Worm (Caenorhabditis elegans): ENCODE data around the gene ulp-3.

The ulp-3 gene

DNA sequence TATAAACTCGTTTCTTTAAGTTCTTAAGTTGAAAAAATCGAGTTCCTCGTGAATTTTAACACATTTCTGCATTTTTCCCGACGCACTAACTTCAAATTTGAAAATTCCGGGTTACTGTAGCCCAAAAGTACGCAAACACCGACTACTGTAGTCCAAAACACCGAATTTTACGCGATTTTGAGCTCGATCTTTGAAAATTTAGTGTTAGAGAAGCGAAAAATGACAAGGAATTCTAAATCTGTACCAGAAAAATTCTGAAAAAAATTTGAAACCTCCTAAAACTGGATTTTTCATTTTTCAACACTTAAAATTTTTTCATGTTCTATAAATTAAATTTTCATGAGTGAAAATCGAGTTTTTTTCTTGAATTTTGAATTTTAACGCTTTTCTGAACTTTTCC lies 18.2 kb upstream of the ulp-3 start:
- TF ChIP-seq hmg-20 (GFP tag; IDR thresholded peaks at IDR 0.05): no peak
- no peak for TF ChIP-seq nhr-80 (tag; optimal IDR thresholded peaks at IDR 0.05)
- TF ChIP-seq hsf-1 (GFP tag; IDR thresholded peaks at IDR 0.05): no peak

DNA sequence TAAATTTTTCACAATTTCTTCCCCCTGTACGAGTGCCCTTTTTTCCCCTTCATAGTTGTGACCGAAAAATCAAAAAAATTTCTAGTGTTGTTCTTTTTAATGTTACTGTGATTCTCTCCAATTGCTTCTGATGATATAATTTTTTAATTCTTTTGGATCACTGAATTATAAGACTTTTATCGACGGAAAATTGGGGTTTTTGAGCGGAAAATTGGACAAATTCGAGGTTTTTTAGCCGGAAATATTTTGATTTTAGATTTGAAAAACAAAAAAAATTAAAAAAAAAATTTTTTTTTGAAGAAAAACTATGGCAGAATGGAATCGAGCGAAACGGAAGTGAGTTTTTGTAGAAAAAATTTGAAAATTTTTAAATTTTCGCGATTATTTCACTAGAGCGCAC lies 15.5 kb upstream of the ulp-3 start, which contains the start of gene tsen-54:
TSS of gene tsen-54 (plus strand) at position 301 of the 400 bp plus-strand sequence.
- TF ChIP-seq D2030.7 (GFP tag; IDR thresholded peaks at IDR 0.05) (no peak), snpc-4 (GFP tag; optimal IDR thresholded peaks at IDR 0.05) (no peak), snpc-4 (tag; optimal IDR thresholded peaks at IDR 0.05) (no peak), atf-7 (tag; optimal IDR thresholded peaks at IDR 0.05) (no peak), F37B4.10 (GFP tag; IDR thresholded peaks at IDR 0.05) (no peak), dox-1 (GFP tag; IDR thresholded peaks at IDR 0.05) (no peak), chd-7 (tag; optimal IDR thresholded peaks at IDR 0.05) (no peak), F52B5.7 (tag; optimal IDR thresholded peaks at IDR 0.05) (no peak), nhr-179 (tag; optimal IDR thresholded peaks at IDR 0.05) (no peak), B0035.1 (tag; optimal IDR thresholded peaks at IDR 0.05) (no peak), F22D6.2 (tag; optimal IDR thresholded peaks at IDR 0.05) (no peak)

DNA sequence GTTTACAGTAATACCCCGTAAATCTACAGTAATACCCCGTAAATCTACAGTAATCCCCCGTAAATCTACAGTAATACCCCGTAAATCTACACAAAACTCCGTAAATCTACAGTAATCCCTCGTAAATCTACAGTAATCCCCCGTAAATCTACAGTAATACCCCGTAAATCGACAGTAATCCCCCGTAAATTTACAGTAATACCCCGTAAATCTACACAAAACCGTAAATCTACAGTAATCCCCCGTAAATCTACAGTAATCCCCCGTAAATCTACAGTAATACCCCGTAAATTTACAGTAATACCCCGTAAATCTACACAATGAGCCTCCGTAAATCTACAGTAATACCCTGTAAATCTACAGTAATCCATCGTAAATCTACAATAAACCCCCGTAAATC lies 13.6 kb upstream of the ulp-3 start:
- TF ChIP-seq ztf-6 (GFP tag; IDR thresholded peaks at IDR 0.05): 0 out of 2 replicates have a peak, but pooled peaks have one; percentile 6

DNA sequence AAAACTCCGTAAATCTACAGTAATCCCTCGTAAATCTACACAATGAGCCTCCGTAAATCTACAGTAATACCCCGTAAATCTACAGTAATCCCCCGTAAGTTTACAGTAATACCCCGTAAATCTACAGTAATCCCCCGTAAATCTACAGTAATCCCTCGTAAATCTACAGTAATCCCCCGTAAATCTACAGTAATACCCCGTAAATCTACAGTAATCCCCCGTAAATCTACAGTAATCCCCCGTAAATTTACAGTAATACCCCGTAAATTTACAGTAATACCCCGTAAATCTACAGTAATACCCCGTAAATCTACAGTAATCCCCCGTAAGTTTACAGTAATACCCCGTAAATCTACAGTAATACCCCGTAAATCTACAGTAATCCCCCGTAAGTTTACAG lies 12.8 kb upstream of the ulp-3 start:
- TF ChIP-seq ceh-91 (GFP tag; IDR thresholded peaks at IDR 0.05) (peak; percentile 22; the same call in 1 of the 2 replicates), let-526 (GFP tag; IDR thresholded peaks at IDR 0.05) (peak; percentile 16; the same call in 1 of the 2 replicates)

DNA sequence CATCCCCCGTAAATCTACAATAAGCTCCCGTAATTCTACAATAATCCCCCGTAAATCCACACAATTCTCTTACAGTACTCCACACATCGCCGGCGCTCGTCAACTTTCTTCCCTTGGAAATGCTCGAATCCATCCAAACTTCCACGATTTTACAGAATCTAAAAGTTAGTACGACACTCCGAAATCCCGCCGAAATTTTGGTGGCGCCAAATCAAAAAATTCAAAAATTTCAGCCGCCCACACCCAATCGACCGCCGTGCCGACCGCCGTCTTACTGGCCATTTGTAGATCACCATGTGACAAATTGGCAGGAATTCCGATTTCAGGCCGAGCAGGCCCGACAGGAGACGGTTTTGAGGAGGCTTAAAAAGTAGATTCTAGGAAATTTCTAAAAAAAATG lies 11.1 kb upstream of the ulp-3 start:
- TF ChIP-seq ztf-28 (GFP tag; IDR thresholded peaks at IDR 0.05): no peak

DNA sequence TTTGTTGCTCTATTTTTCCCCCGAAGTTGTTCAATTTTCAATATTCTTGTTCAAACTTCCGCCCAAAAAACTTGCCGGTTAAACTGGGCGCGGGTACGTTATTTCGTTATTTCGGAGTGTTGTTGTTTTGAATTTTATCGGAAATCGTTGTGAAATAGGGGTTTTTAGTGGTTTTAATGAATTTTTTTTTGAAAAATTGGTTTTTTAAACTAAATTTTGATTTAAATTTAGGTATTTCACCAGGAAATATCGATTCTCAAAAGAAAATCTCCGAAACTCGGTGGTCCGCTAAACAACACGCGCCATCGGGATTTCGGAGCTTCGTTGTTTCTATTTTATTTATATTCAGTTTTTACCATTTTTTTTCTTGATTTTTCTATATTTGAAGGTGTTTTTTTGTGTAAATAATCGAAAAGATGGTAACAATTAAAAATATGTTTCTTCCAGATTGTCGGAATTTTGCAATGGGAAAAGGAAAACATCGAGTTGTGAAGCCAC lies 10.3 kb upstream of the ulp-3 start, which contains the start of gene F52C12.2:
TSS of gene F52C12.2 (plus strand) at position 448 of the 498 bp plus-strand sequence.
- TF ChIP-seq unc-62 (GFP tag; optimal IDR thresholded peaks at IDR 0.05) (no peak), ceh-100 (GFP tag; IDR thresholded peaks at IDR 0.05) (no peak), atf-7 (tag; optimal IDR thresholded peaks at IDR 0.05) (no peak), madf-10 (tag; optimal IDR thresholded peaks at IDR 0.05) (no peak), rpc-1 (optimal IDR thresholded peaks at IDR 0.05) (no peak), rpc-1 (tag; optimal IDR thresholded peaks at IDR 0.05) (no peak), akir-1 (GFP tag; optimal IDR thresholded peaks at IDR 0.05) (no peak), attf-3 (GFP tag; conservative IDR thresholded peaks at IDR 0.05) (peak; percentile 98), snpc-4 (GFP tag; optimal IDR thresholded peaks at IDR 0.05) (no peak), snpc-4 (tag; optimal IDR thresholded peaks at IDR 0.05) (no peak), pha-4 (tag; optimal IDR thresholded peaks at IDR 0.05) (no peak), cebp-1 (GFP tag; IDR thresholded peaks at IDR 0.05) (no peak), cebp-1 (tag; optimal IDR thresholded peaks at IDR 0.05) (peak; percentile 66), dpl-1 (GFP tag; optimal IDR thresholded peaks at IDR 0.05) (peak; percentile 31), nfya-1 (tag; optimal IDR thresholded peaks at IDR 0.05; ENCODE audit: borderline replicate concordance, insufficient read depth) (no peak), ccch-3 (GFP tag; optimal IDR thresholded peaks at IDR 0.05) (no peak), lsl-1 (GFP tag; optimal IDR thresholded peaks at IDR 0.05) (no peak), lin-40 (tag; optimal IDR thresholded peaks at IDR 0.05) (peak; percentile 41), hsf-1 (GFP tag; IDR thresholded peaks at IDR 0.05) (no peak), B0336.3 (GFP tag; IDR thresholded peaks at IDR 0.05) (no peak), Y79H2A.3 (GFP tag; conservative IDR thresholded peaks at IDR 0.05) (no peak), efl-1 (GFP tag; optimal IDR thresholded peaks at IDR 0.05) (peak; percentile 30), madf-8 (GFP tag; conservative IDR thresholded peaks at IDR 0.05) (no peak), K11D2.4 (GFP tag; IDR thresholded peaks at IDR 0.05) (no peak), pbrm-1 (GFP tag; IDR thresholded peaks at IDR 0.05) (no peak), lir-1 (GFP tag; conservative IDR thresholded peaks at IDR 0.05) (no peak), lin-54 (GFP tag; optimal IDR thresholded peaks at IDR 0.05) (peak; percentile 29)
